Fruit fly (Drosophila melanogaster) whole organism, embryonic: ENCODE results near the gene Clc.

Experiments
- Ada2b ChIP-seq: fragments of 200-800 bp; sonication (Bioruptor generic); IDR thresholded peaks from 2 replicates; pipeline ENCODE4 v1.3.6; 2022; ENCODE audit warnings: missing biosample characterization, missing genetic modification characterization
- Adf1 ChIP-seq: fragments of 200-800 bp; sonication (Bioruptor generic); IDR thresholded peaks from 2 replicates; pipeline ENCODE4 v1.3.6; 2022; ENCODE audit warnings: missing biosample characterization, missing genetic modification characterization
- B-H2 ChIP-seq: fragments of 200-800 bp; sonication (Bioruptor generic); optimal IDR thresholded peaks from 2 replicates; lab custom pipeline; 2018; ENCODE audit warnings: missing biosample characterization, mild to moderate bottlenecking, missing genetic modification characterization
- Bdp1 ChIP-seq: fragments of 200-800 bp; sonication (Bioruptor generic); optimal IDR thresholded peaks from 3 replicates; lab custom pipeline; 2016; ENCODE audit warnings: missing biosample characterization, missing genetic modification characterization
- BtbVII ChIP-seq: fragments of 200-800 bp; sonication (Bioruptor generic); optimal IDR thresholded peaks from 3 replicates; lab custom pipeline; 2017; ENCODE audit warnings: missing biosample characterization, mild to moderate bottlenecking, missing genetic modification characterization
- CG10654 ChIP-seq: fragments of 200-800 bp; sonication (Bioruptor generic); optimal IDR thresholded peaks from 2 replicates; lab custom pipeline; 2016; ENCODE audit warnings: missing biosample characterization, missing genetic modification characterization
- CG11504 ChIP-seq: fragments of 200-800 bp; sonication (Bioruptor generic); optimal IDR thresholded peaks from 3 replicates; lab custom pipeline; 2019; ENCODE audit warnings: missing biosample characterization, mild to moderate bottlenecking, missing genetic modification characterization, moderate library complexity
- CG15073 ChIP-seq: fragments of 200-800 bp; sonication (Bioruptor generic); optimal IDR thresholded peaks from 2 replicates; lab custom pipeline; 2016; ENCODE audit warnings: missing biosample characterization, missing genetic modification characterization
- CG15514 ChIP-seq: fragments of 200-800 bp; sonication (Bioruptor generic); optimal IDR thresholded peaks from 3 replicates; lab custom pipeline; 2017; ENCODE audit warnings: missing biosample characterization, missing genetic modification characterization, mild to moderate bottlenecking, moderate library complexity, missing genetic modification reagents
- CG16779 ChIP-seq: fragments of 200-800 bp; sonication (Bioruptor generic); IDR thresholded peaks from 2 replicates; pipeline ENCODE4 v1.3.6; 2022; ENCODE audit warnings: missing biosample characterization, missing genetic modification characterization
- CG18599 ChIP-seq: fragments of 200-800 bp; sonication (Bioruptor generic); optimal IDR thresholded peaks from 3 replicates; lab custom pipeline; 2017; ENCODE audit warnings: missing biosample characterization, missing genetic modification characterization, mild to moderate bottlenecking, moderate library complexity, missing genetic modification reagents
- CG2678 ChIP-seq: fragments of 200-800 bp; sonication (Bioruptor generic); optimal IDR thresholded peaks from 3 replicates; lab custom pipeline; 2019; ENCODE audit warnings: missing biosample characterization, mild to moderate bottlenecking, missing genetic modification characterization, moderate library complexity
- CG31224 ChIP-seq: fragments of 200-800 bp; sonication (Bioruptor generic); IDR thresholded peaks from 2 replicates; pipeline ENCODE4 v1.3.6; 2022; ENCODE audit warnings: missing biosample characterization, missing genetic modification characterization
- CG3281 ChIP-seq: fragments of 200-800 bp; sonication (Bioruptor generic); optimal IDR thresholded peaks from 3 replicates; lab custom pipeline; 2017; ENCODE audit warnings: missing biosample characterization, mild to moderate bottlenecking, missing genetic modification characterization
- CG4360 ChIP-seq: fragments of 200-800 bp; sonication (Bioruptor generic); IDR thresholded peaks from 2 replicates; pipeline ENCODE4 v1.3.6; 2022; ENCODE audit warnings: missing biosample characterization, missing genetic modification characterization
- CG6683 ChIP-seq: fragments of 200-800 bp; sonication (Bioruptor generic); optimal IDR thresholded peaks from 2 replicates; lab custom pipeline; 2017; ENCODE audit warnings: missing biosample characterization, mild to moderate bottlenecking, missing genetic modification characterization, missing genetic modification reagents
- CG6765 ChIP-seq: fragments of 200-800 bp; sonication (Bioruptor generic); optimal IDR thresholded peaks from 3 replicates; lab custom pipeline; 2017; ENCODE audit warnings: missing biosample characterization, mild to moderate bottlenecking, missing genetic modification characterization
- CG6813 ChIP-seq: fragments of 200-800 bp; sonication (Bioruptor generic); optimal IDR thresholded peaks from 2 replicates; lab custom pipeline; 2017; ENCODE audit warnings: missing biosample characterization, missing genetic modification characterization, mild to moderate bottlenecking, moderate library complexity, missing genetic modification reagents
- CG6854 ChIP-seq: fragments of 200-800 bp; sonication (Bioruptor generic); optimal IDR thresholded peaks from 3 replicates; lab custom pipeline; 2017; ENCODE audit warnings: missing biosample characterization, mild to moderate bottlenecking, missing genetic modification characterization
- CG7745 ChIP-seq: fragments of 200-800 bp; sonication (Bioruptor generic); optimal IDR thresholded peaks from 2 replicates; lab custom pipeline; 2018; ENCODE audit warnings: missing biosample characterization, mild to moderate bottlenecking, missing genetic modification characterization, moderate library complexity
- CG9727 ChIP-seq: fragments of 200-800 bp; sonication (Bioruptor generic); optimal IDR thresholded peaks from 3 replicates; lab custom pipeline; 2017; ENCODE audit warnings: missing biosample characterization, mild to moderate bottlenecking, missing genetic modification characterization
- E2f1 ChIP-seq: fragments of 200-800 bp; sonication (Bioruptor generic); IDR thresholded peaks from 2 replicates; pipeline ENCODE4 v1.3.6; 2022; ENCODE audit warnings: missing biosample characterization, missing genetic modification characterization
- ERR ChIP-seq: fragments of 200-800 bp; sonication (Bioruptor generic); optimal IDR thresholded peaks from 2 replicates; lab custom pipeline; 2016; ENCODE audit warnings: missing biosample characterization, missing genetic modification characterization
- Fer2 ChIP-seq: fragments of 200-800 bp; sonication (Bioruptor generic); optimal IDR thresholded peaks from 2 replicates; lab custom pipeline; 2018; ENCODE audit warnings: missing biosample characterization, mild to moderate bottlenecking, missing genetic modification characterization, moderate library complexity
- Fer3 ChIP-seq: fragments of 200-800 bp; sonication (Bioruptor generic); optimal IDR thresholded peaks from 2 replicates; lab custom pipeline; 2018; ENCODE audit warnings: missing biosample characterization, mild to moderate bottlenecking, missing genetic modification characterization, moderate library complexity
- Gsc ChIP-seq: fragments of 200-800 bp; sonication (Bioruptor generic); IDR thresholded peaks from 2 replicates; pipeline ENCODE4 v1.3.6; 2022; ENCODE audit warnings: missing biosample characterization, missing genetic modification characterization
- Poxn ChIP-seq: fragments of 200-800 bp; sonication (Bioruptor generic); IDR thresholded peaks from 2 replicates; pipeline ENCODE4 v1.3.6; 2022; ENCODE audit warnings: missing biosample characterization, missing genetic modification characterization
- Rfx ChIP-seq: fragments of 200-800 bp; sonication (Bioruptor generic); IDR thresholded peaks from 2 replicates; pipeline ENCODE4 v1.3.6; 2022; ENCODE audit warnings: missing biosample characterization, missing genetic modification characterization
- Trl ChIP-seq, 3 experiments: fragments of >200 bp in 2 of 3; fragments of 200-800 bp in 1 of 3; sonication (Bioruptor generic) in 1 of 3; optimal IDR thresholded peaks; 2 replicates in 1 of 3; 3 replicates in 2 of 3; lab custom pipeline; 2016 to 2017; ENCODE audit warnings: missing biosample characterization in 1 of 3, missing genetic modification characterization in 1 of 3
- abd-A ChIP-seq: fragments of 200-800 bp; sonication (Bioruptor generic); optimal IDR thresholded peaks from 3 replicates; lab custom pipeline; 2019; ENCODE audit warnings: missing biosample characterization, mild to moderate bottlenecking, missing genetic modification characterization, moderate library complexity
- ase ChIP-seq: fragments of 200-800 bp; sonication (Bioruptor generic); IDR thresholded peaks from 3 replicates; pipeline ENCODE4 v1.3.6; 2022; ENCODE audit warnings: missing biosample characterization, missing genetic modification characterization
- bbx ChIP-seq: fragments of 200-800 bp; sonication (Bioruptor generic); IDR thresholded peaks from 2 replicates; pipeline ENCODE4 v1.3.6; 2022; ENCODE audit warnings: missing biosample characterization, missing genetic modification characterization; ENCODE audit not compliant: partially characterized antibody
- bcd ChIP-seq: fragments of 200-800 bp; sonication (Bioruptor generic); optimal IDR thresholded peaks from 2 replicates; lab custom pipeline; 2017; ENCODE audit warnings: missing biosample characterization, mild to moderate bottlenecking, missing genetic modification characterization
- btn ChIP-seq: fragments of 200-800 bp; sonication (Bioruptor generic); optimal IDR thresholded peaks from 2 replicates; lab custom pipeline; 2016; ENCODE audit warnings: missing biosample characterization, missing genetic modification characterization
- dm ChIP-seq: fragments of 200-800 bp; sonication (Bioruptor generic); optimal IDR thresholded peaks from 3 replicates; lab custom pipeline; 2016; ENCODE audit warnings: missing biosample characterization, missing genetic modification characterization
- gcm2 ChIP-seq: fragments of 200-800 bp; sonication (Bioruptor generic); optimal IDR thresholded peaks from 2 replicates; lab custom pipeline; 2016; ENCODE audit warnings: missing biosample characterization, missing genetic modification characterization
- hb ChIP-seq: fragments of 200-800 bp; sonication (Bioruptor generic); IDR thresholded peaks from 3 replicates; pipeline ENCODE4 v1.3.6; 2022; ENCODE audit warnings: missing biosample characterization, missing genetic modification characterization; ENCODE audit not compliant: partially characterized antibody
- ind ChIP-seq: fragments of 200-800 bp; sonication (Bioruptor generic); optimal IDR thresholded peaks from 3 replicates; lab custom pipeline; 2016; ENCODE audit warnings: missing biosample characterization, missing genetic modification characterization
- inv ChIP-seq: fragments of 200-800 bp; sonication (Bioruptor generic); IDR thresholded peaks from 2 replicates; pipeline ENCODE4 v1.3.6; 2022; ENCODE audit warnings: missing biosample characterization, missing genetic modification characterization; ENCODE audit not compliant: partially characterized antibody
- lov ChIP-seq, 2 experiments: fragments of 200-800 bp in 1 of 2; fragments of >200 bp in 1 of 2; sonication (Bioruptor generic) in 1 of 2; IDR thresholded peaks in 1 of 2; optimal IDR thresholded peaks in 1 of 2; 2 replicates in 1 of 2; 3 replicates in 1 of 2; pipeline versions ENCODE4 v1.3.6 to Lab custom; 2017 to 2022; ENCODE audit warnings: missing biosample characterization in 1 of 2, missing genetic modification characterization in 1 of 2
- pfk ChIP-seq: fragments of 200-800 bp; sonication (Bioruptor generic); optimal IDR thresholded peaks from 2 replicates; lab custom pipeline; 2018; ENCODE audit warnings: missing biosample characterization, mild to moderate bottlenecking, missing genetic modification characterization, moderate library complexity
- prd ChIP-seq, 3 experiments: fragments of >200 bp in 2 of 3; fragments of 200-800 bp in 1 of 3; sonication (Bioruptor generic) in 1 of 3; optimal IDR thresholded peaks in 2 of 3; IDR thresholded peaks in 1 of 3; 2 replicates in 2 of 3; 3 replicates in 1 of 3; pipeline versions ENCODE4 v1.3.6 to Lab custom; 2017 to 2022; ENCODE audit warnings: missing biosample characterization in 1 of 3, missing genetic modification characterization in 1 of 3
- pzg ChIP-seq: fragments of 200-800 bp; sonication (Bioruptor generic); optimal IDR thresholded peaks from 3 replicates; lab custom pipeline; 2018; ENCODE audit warnings: missing biosample characterization, mild to moderate bottlenecking, missing genetic modification characterization, moderate library complexity
- scrt ChIP-seq: fragments of 200-800 bp; sonication (Bioruptor generic); optimal IDR thresholded peaks from 2 replicates; lab custom pipeline; 2018; ENCODE audit warnings: missing biosample characterization, mild to moderate bottlenecking, missing genetic modification characterization, moderate library complexity
- sd ChIP-seq: fragments of 200-800 bp; sonication (Bioruptor generic); optimal IDR thresholded peaks from 3 replicates; lab custom pipeline; 2018; ENCODE audit warnings: missing biosample characterization, mild to moderate bottlenecking, missing genetic modification characterization, moderate library complexity

Gene Clc

DNA sequence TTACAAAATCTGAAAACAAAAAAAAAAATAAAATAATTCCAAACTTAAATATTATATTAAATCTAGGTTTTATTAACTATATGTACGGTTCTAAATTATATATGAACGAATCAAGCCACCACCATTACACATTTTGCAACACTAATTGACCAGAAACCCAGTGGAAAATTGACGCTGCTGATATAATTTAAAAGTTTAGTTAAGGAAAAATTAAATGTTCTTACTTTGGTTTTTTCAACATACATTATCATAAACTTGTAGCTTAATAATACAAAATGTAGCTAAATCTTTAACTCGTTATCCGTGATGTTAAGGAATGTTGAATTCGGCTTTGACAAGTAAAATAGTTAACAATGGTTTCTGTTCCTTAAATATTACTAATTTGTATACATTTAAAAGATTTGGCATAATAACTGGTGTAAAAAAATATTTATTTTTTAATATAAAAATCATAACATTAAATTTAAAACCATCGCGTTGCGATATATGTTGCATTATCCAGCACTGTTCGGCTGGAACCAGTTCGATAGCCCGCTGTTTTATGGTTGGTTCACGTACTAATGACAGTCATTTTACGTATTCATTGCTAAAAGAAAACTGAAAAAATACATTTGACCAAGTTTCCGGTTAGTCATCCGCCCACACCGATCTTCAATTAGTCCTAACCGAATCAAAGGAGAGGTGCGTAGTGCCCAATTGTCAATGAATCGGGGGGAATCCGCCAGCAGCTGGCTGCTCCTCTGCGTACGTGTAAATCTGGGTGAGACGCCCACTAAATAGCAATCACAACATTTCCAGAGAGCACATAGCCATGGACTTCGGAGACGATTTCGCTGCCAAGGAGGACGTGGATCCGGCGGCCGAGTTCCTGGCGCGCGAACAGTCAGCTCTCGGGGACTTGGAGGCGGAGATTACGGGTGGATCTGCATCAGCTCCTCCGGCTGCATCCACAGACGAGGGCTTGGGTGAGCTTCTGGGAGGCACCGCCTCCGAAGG, 1.4 kb downstream of the Clc start (continued):
- TF ChIP-seq Trl (optimal IDR thresholded peaks at IDR 0.05; lab: Kevin White, UChicago) (no peak), Trl (GFP tag; optimal IDR thresholded peaks at IDR 0.05; lab: Kevin White, UChicago) (no peak), hb (GFP tag; lab: Robert Waterston, UW) (0 out of 3 replicates have a peak, but pooled peaks have one; percentile 11), CG4360 (GFP tag; lab: Robert Waterston, UW) (no peak), ERR (GFP tag; lab: Kevin White, UChicago) (no peak), Ada2b (GFP tag; lab: Robert Waterston, UW) (peak; percentile 41; the same call in 1 of the 2 replicates), Poxn (GFP tag; lab: Robert Waterston, UW) (no peak), abd-A (tag; lab: Kevin White, UChicago) (no peak), ind (GFP tag; lab: Kevin White, UChicago) (peak; percentile 56), CG6813 (GFP tag; lab: Kevin White, UChicago) (peak; percentile 0), CG7745 (tag; lab: Kevin White, UChicago) (no peak), CG6854 (no peak), dm (no peak), CG3281 (GFP tag; lab: Kevin White, UChicago) (peak; percentile 64), btn (GFP tag; lab: Kevin White, UChicago) (no peak), CG16779 (no peak), sd (tag; lab: Kevin White, UChicago) (no peak), bbx (GFP tag; lab: Robert Waterston, UW) (peak; percentile 57), CG18599 (GFP tag; lab: Kevin White, UChicago) (peak; percentile 71), CG10654 (GFP tag; lab: Kevin White, UChicago) (peak; percentile 8), CG15073 (GFP tag; lab: Kevin White, UChicago) (no peak), E2f1 (GFP tag; lab: Robert Waterston, UW) (peak; percentile 20; the same call in 1 of the 2 replicates), CG2678 (tag; lab: Kevin White, UChicago) (peak; percentile 81), bcd (GFP tag; lab: Kevin White, UChicago) (peak; percentile 65), pzg (GFP tag; lab: Kevin White, UChicago) (peak; percentile 52), Gsc (GFP tag; lab: Robert Waterston, UW) (no peak), Adf1 (GFP tag; lab: Robert Waterston, UW) (no peak; the same call in 1 of the 2 replicates), CG11504 (tag; lab: Kevin White, UChicago) (peak; percentile 67), pfk (GFP tag; lab: Kevin White, UChicago) (no peak), inv (GFP tag; lab: Robert Waterston, UW) (peak; percentile 63), Fer3 (peak; percentile 29), CG6683 (GFP tag; lab: Kevin White, UChicago) (peak; percentile 4), ase (GFP tag; lab: Robert Waterston, UW) (peak; percentile 62; the same call in 2 of the 3 replicates), CG31224 (GFP tag; lab: Robert Waterston, UW) (peak; percentile 34), Fer2 (tag; lab: Kevin White, UChicago) (peak; percentile 11), Rfx (GFP tag; lab: Robert Waterston, UW) (peak; percentile 63), Bdp1 (GFP tag; lab: Kevin White, UChicago) (no peak), scrt (peak; percentile 3), BtbVII (GFP tag; lab: Kevin White, UChicago) (peak; percentile 66), CG9727 (GFP tag; lab: Kevin White, UChicago) (peak; percentile 65), gcm2 (no peak), CG6765 (peak; percentile 9), CG15514 (GFP tag; lab: Kevin White, UChicago) (peak; percentile 99), prd (optimal IDR thresholded peaks at IDR 0.05; lab: Kevin White, UChicago) (no peak), prd (GFP tag; IDR thresholded peaks at IDR 0.05; lab: Robert Waterston, UW) (peak; percentile 77), lov (optimal IDR thresholded peaks at IDR 0.05; lab: Kevin White, UChicago) (no peak), lov (GFP tag; IDR thresholded peaks at IDR 0.05; lab: Robert Waterston, UW) (0 out of 3 replicates have a peak, but pooled peaks have one; percentile 42), B-H2 (peak; percentile 39)
